Worm (Caenorhabditis elegans) whole organism, L1 larva: Measurements from ENCODE around the gene tmem-231.

ENCODE experiments used
- C04F5.9 ChIP-seq: sonication (generic microtip); optimal IDR thresholded peaks from 2 replicates; lab custom pipeline; 2016; ENCODE audit warnings: missing genetic modification characterization, missing compliant biosample characterization
- C34B4.2 ChIP-seq: sonication (generic microtip); optimal IDR thresholded peaks from 2 replicates; lab custom pipeline; 2017; ENCODE audit warnings: mild to moderate bottlenecking, missing genetic modification characterization, missing compliant biosample characterization
- F16B12.6 ChIP-seq: fragments of 150-350 bp; optimal IDR thresholded peaks from 2 replicates; lab custom pipeline; 2014; ENCODE audit warnings: missing biosample characterization, missing genetic modification characterization
- aha-1 ChIP-seq: fragments of 150-350 bp; optimal IDR thresholded peaks from 2 replicates; lab custom pipeline; 2014; ENCODE audit warnings: missing biosample characterization, missing genetic modification characterization
- alr-1 ChIP-seq: fragments of 200-800 bp; sonication (Bioruptor generic); optimal IDR thresholded peaks from 2 replicates; lab custom pipeline; 2018; ENCODE audit warnings: borderline replicate concordance, mild to moderate bottlenecking, missing genetic modification characterization, missing compliant biosample characterization
- aly-2 ChIP-seq: fragments of 150-350 bp; optimal IDR thresholded peaks from 2 replicates; lab custom pipeline; 2014; ENCODE audit warnings: missing biosample characterization, missing genetic modification characterization
- ama-1 ChIP-seq: fragments of 150-350 bp; optimal IDR thresholded peaks from 2 replicates; lab custom pipeline; 2014
- blmp-1 ChIP-seq: fragments of 150-350 bp; optimal IDR thresholded peaks from 2 replicates; lab custom pipeline; 2014; ENCODE audit warnings: missing biosample characterization, missing genetic modification characterization
- ceh-82 ChIP-seq, 3 experiments: fragments of 150-350 bp in 1 of 3; sonication (generic microtip) in 2 of 3; optimal IDR thresholded peaks; 2 replicates each; lab custom pipeline; 2014 to 2017; ENCODE audit warnings: missing biosample characterization in 3 of 3, missing genetic modification characterization in 3 of 3
- ceh-90 ChIP-seq: sonication (generic microtip); optimal IDR thresholded peaks from 2 replicates; lab custom pipeline; 2016; ENCODE audit warnings: missing genetic modification characterization, missing compliant biosample characterization
- ces-1 ChIP-seq: fragments of 150-350 bp; optimal IDR thresholded peaks from 2 replicates; lab custom pipeline; 2014; ENCODE audit warnings: missing biosample characterization, missing genetic modification reagents, missing genetic modification characterization
- dpl-1 ChIP-seq, 3 experiments: fragments of 150-350 bp in 2 of 3; sonication (generic microtip) in 1 of 3; optimal IDR thresholded peaks; 2 replicates each; lab custom pipeline; 2014 to 2017; ENCODE audit warnings: missing biosample characterization in 3 of 3, missing genetic modification characterization in 3 of 3, missing genetic modification reagents in 3 of 3
- efl-1 ChIP-seq, 4 experiments: fragments of 150-350 bp; optimal IDR thresholded peaks in 3 of 4; peaks in 1 of 4; 1 replicate in 1 of 4; 2 replicates in 3 of 4; lab custom pipeline; 2014; ENCODE audit warnings: missing biosample characterization in 2 of 4, missing genetic modification characterization in 2 of 4, missing genetic modification reagents in 2 of 4
- egl-27 ChIP-seq, 2 experiments: fragments of 150-350 bp in 1 of 2; sonication (generic microtip); optimal IDR thresholded peaks; 3 replicates each; lab custom pipeline; 2017 to 2018; ENCODE audit warnings: missing biosample characterization in 2 of 2, missing genetic modification characterization in 2 of 2, missing genetic modification reagents in 2 of 2
- elt-3 ChIP-seq, 6 experiments: fragments of 150-350 bp in 1 of 6; sonication (generic microtip); optimal IDR thresholded peaks; 2 replicates each; lab custom pipeline; 2017 to 2018; ENCODE audit warnings: missing biosample characterization in 6 of 6, missing genetic modification characterization in 6 of 6, inconsistent platforms in 1 of 6
- fkh-10 ChIP-seq: sonication (generic microtip); optimal IDR thresholded peaks from 2 replicates; lab custom pipeline; 2017; ENCODE audit warnings: missing biosample characterization, missing genetic modification reagents, missing genetic modification characterization
- fkh-4 ChIP-seq: sonication (generic microtip); optimal IDR thresholded peaks from 2 replicates; lab custom pipeline; 2016; ENCODE audit warnings: missing compliant biosample characterization, missing genetic modification characterization, borderline replicate concordance
- grh-1 ChIP-seq: fragments of 200-800 bp; sonication (Bioruptor generic); IDR thresholded peaks from 2 replicates; pipeline ENCODE4 v1.3.6; 2022; ENCODE audit warnings: missing genetic modification reagents, missing genetic modification characterization, missing compliant biosample characterization
- hpl-2 ChIP-seq: fragments of 150-350 bp; optimal IDR thresholded peaks from 2 replicates; lab custom pipeline; 2014; ENCODE audit warnings: missing biosample characterization, missing genetic modification reagents, missing genetic modification characterization
- irx-1 ChIP-seq: sonication (generic microtip); optimal IDR thresholded peaks from 2 replicates; lab custom pipeline; 2016; ENCODE audit warnings: missing genetic modification characterization, missing compliant biosample characterization
- isw-1 ChIP-seq: fragments of 200-800 bp; sonication (Bioruptor generic); IDR thresholded peaks from 2 replicates; pipeline ENCODE4 v1.3.6; 2022; ENCODE audit warnings: missing genetic modification characterization, missing compliant biosample characterization
- jun-1 ChIP-seq: fragments of 150-350 bp; optimal IDR thresholded peaks from 2 replicates; lab custom pipeline; 2014; ENCODE audit warnings: missing biosample characterization, missing genetic modification reagents, missing genetic modification characterization
- lin-14 ChIP-seq: fragments of 200-800 bp; sonication (Bioruptor generic); optimal IDR thresholded peaks from 2 replicates; lab custom pipeline; 2018; ENCODE audit warnings: mild to moderate bottlenecking, missing genetic modification characterization, moderate library complexity, missing compliant biosample characterization
- lin-35 ChIP-seq, 2 experiments: fragments of 150-350 bp; optimal IDR thresholded peaks; 2 replicates each; lab custom pipeline; 2014; ENCODE audit warnings: missing biosample characterization in 2 of 2, missing genetic modification characterization in 2 of 2, missing genetic modification reagents in 2 of 2
- lin-39 ChIP-seq: fragments of 150-350 bp; optimal IDR thresholded peaks from 2 replicates; lab custom pipeline; 2014; ENCODE audit warnings: missing biosample characterization, missing genetic modification reagents, missing genetic modification characterization
- lir-3 ChIP-seq: sonication (generic microtip); optimal IDR thresholded peaks from 2 replicates; lab custom pipeline; 2016; ENCODE audit warnings: mild to moderate bottlenecking, missing genetic modification characterization, moderate library complexity, missing compliant biosample characterization; ENCODE audit not compliant: poor library complexity
- lsy-2 ChIP-seq, 2 experiments: fragments of 150-350 bp; optimal IDR thresholded peaks; 2 replicates each; lab custom pipeline; 2014; ENCODE audit warnings: missing biosample characterization in 2 of 2, missing genetic modification characterization in 2 of 2
- mab-9 ChIP-seq: fragments of 200-800 bp; sonication (Bioruptor generic); IDR thresholded peaks from 2 replicates; pipeline ENCODE4 v1.3.6; 2022; ENCODE audit warnings: missing genetic modification reagents, missing genetic modification characterization, missing compliant biosample characterization
- mdl-1 ChIP-seq, 2 experiments: fragments of 150-350 bp; optimal IDR thresholded peaks; 2 replicates each; lab custom pipeline; 2014 to 2017; ENCODE audit warnings: missing biosample characterization in 2 of 2, missing genetic modification characterization in 2 of 2, inconsistent platforms in 1 of 2
- mep-1 ChIP-seq: fragments of 150-350 bp; optimal IDR thresholded peaks from 2 replicates; lab custom pipeline; 2014; ENCODE audit warnings: missing biosample characterization, missing genetic modification characterization
- nhr-11 ChIP-seq: fragments of 150-350 bp; optimal IDR thresholded peaks from 2 replicates; lab custom pipeline; 2014; ENCODE audit warnings: missing biosample characterization, missing genetic modification characterization
- nhr-19 ChIP-seq: fragments of 200-800 bp; sonication (Bioruptor generic); conservative IDR thresholded peaks from 2 replicates; pipeline ENCODE4 v1.3.6; 2022; ENCODE audit warnings: missing genetic modification characterization, missing compliant biosample characterization
- nhr-237 ChIP-seq: fragments of 150-350 bp; optimal IDR thresholded peaks from 2 replicates; lab custom pipeline; 2014; ENCODE audit warnings: missing biosample characterization, missing genetic modification characterization
- nhr-28 ChIP-seq: fragments of 150-350 bp; optimal IDR thresholded peaks from 2 replicates; lab custom pipeline; 2014; ENCODE audit warnings: missing biosample characterization, missing genetic modification characterization
- nhr-47 ChIP-seq: sonication (generic microtip); optimal IDR thresholded peaks from 2 replicates; lab custom pipeline; 2016; ENCODE audit warnings: mild to moderate bottlenecking, missing genetic modification characterization, moderate library complexity, missing compliant biosample characterization
- nhr-76 ChIP-seq: sonication (generic microtip); optimal IDR thresholded peaks from 2 replicates; lab custom pipeline; 2017; ENCODE audit warnings: missing biosample characterization, missing genetic modification characterization
- nhr-84 ChIP-seq: sonication (generic microtip); optimal IDR thresholded peaks from 2 replicates; lab custom pipeline; 2017; ENCODE audit warnings: missing biosample characterization, missing genetic modification characterization
- nhr-85 ChIP-seq: sonication (generic microtip); peaks from one replicate; lab custom pipeline; 2016; ENCODE audit warnings: missing genetic modification characterization, inconsistent platforms, missing compliant biosample characterization
- pag-3 ChIP-seq: sonication (generic microtip); optimal IDR thresholded peaks from 2 replicates; lab custom pipeline; 2017; ENCODE audit warnings: missing genetic modification characterization, mild to moderate bottlenecking, missing compliant biosample characterization, antibody characterized with exemption, borderline replicate concordance; ENCODE audit not compliant: insufficient read depth
- skn-1 ChIP-seq: fragments of 150-350 bp; optimal IDR thresholded peaks from 2 replicates; lab custom pipeline; 2014; ENCODE audit warnings: missing biosample characterization, missing genetic modification characterization
- sox-4 ChIP-seq: sonication (generic microtip); optimal IDR thresholded peaks from 2 replicates; lab custom pipeline; 2016; ENCODE audit warnings: missing genetic modification characterization, missing compliant biosample characterization
- sptf-1 ChIP-seq: fragments of 150-350 bp; optimal IDR thresholded peaks from 2 replicates; lab custom pipeline; 2014; ENCODE audit warnings: missing biosample characterization, missing genetic modification characterization
- sup-37 ChIP-seq: fragments of 200-800 bp; sonication (Bioruptor generic); optimal IDR thresholded peaks from 2 replicates; lab custom pipeline; 2018; ENCODE audit warnings: mild to moderate bottlenecking, missing genetic modification characterization, missing compliant biosample characterization
- swsn-7 ChIP-seq: sonication (generic microtip); optimal IDR thresholded peaks from 2 replicates; lab custom pipeline; 2016; ENCODE audit warnings: missing genetic modification characterization, missing compliant biosample characterization
- tbx-2 ChIP-seq: sonication (generic microtip); optimal IDR thresholded peaks from 2 replicates; lab custom pipeline; 2016; ENCODE audit warnings: missing genetic modification characterization, missing compliant biosample characterization
- tlp-1 ChIP-seq: fragments of 150-350 bp; optimal IDR thresholded peaks from 2 replicates; lab custom pipeline; 2014; ENCODE audit warnings: missing biosample characterization, missing genetic modification characterization
- zag-1 ChIP-seq: fragments of 150-350 bp; optimal IDR thresholded peaks from 2 replicates; lab custom pipeline; 2014; ENCODE audit warnings: missing biosample characterization, missing genetic modification characterization
- zip-4 ChIP-seq: fragments of 200-800 bp; sonication (Bioruptor generic); optimal IDR thresholded peaks from 2 replicates; lab custom pipeline; 2018; ENCODE audit warnings: mild to moderate bottlenecking, missing genetic modification characterization, moderate library complexity, missing compliant biosample characterization
- ztf-11 ChIP-seq, 2 experiments: sonication (generic microtip); optimal IDR thresholded peaks; 2 replicates each; lab custom pipeline; 2016 to 2017; ENCODE audit warnings: missing genetic modification characterization in 2 of 2, missing biosample characterization in 1 of 2, missing compliant biosample characterization in 1 of 2
- ztf-4 ChIP-seq: fragments of 150-350 bp; optimal IDR thresholded peaks from 2 replicates; lab custom pipeline; 2014; ENCODE audit warnings: missing biosample characterization, missing genetic modification characterization

Gene tmem-231

DNA sequence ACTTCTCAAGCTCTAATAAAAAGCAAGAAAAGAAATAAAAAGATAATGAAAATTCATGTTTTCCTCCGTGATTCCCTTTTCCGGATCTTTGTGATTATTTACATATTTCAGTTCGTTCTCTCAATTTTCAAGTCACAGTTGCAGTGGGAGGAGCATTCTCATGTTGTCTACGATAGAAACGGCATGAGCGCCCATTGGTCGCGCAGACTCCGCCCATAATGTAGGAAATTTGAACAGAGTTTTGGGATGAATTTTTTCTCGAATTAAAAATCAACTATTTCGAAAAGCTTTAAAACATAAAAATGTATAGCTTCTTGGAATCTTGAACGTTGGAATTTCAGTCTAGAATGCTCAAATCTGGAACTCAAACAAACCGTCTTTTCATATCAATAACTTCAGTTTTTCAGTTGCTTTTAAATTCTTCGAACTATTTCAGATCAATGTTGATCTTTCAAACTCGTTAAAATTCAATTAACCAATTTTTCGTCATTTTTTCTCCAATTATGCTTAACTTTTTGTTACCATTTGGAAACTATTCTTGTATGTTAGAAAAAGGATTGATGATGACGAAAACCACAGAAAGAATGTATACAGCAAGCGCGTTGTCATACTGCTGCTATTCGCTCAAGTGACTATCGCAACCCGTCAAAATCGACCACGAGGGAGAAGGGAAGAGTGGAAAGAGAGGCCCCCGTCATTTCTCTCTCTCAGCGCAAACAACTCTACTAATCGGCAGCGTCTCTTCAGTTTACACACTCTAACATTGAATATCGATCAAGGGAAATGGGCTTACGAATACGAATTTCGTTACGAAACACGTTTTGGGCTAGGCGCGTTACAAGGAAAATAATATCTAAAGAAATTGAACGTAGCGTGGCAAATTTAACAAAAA lies 5.2 kb downstream of the tmem-231 start (continued):
- TF ChIP-seq ceh-82 (tag; optimal IDR thresholded peaks at IDR 0.05; lab: Kevin White, UChicago) = peak; percentile 3 to 79 (median 48)
- TF ChIP-seq F16B12.6 (tag; lab: Kevin White, UChicago) = no peak
- TF ChIP-seq sox-4 (tag; lab: Kevin White, UChicago) = no peak
- TF ChIP-seq sptf-1 (tag; lab: Kevin White, UChicago) = no peak
- TF ChIP-seq nhr-11 (tag; lab: Kevin White, UChicago) = peak; percentile 26
- no peak for TF ChIP-seq tlp-1
- peak; percentile 70 for TF ChIP-seq swsn-7 (tag; lab: Kevin White, UChicago)
- peak; percentile 30 for TF ChIP-seq C04F5.9
- 0 out of 2 replicates have a peak, but pooled peaks have one; percentile 32 for TF ChIP-seq mab-9 (GFP tag; lab: Robert Waterston, UW)
- TF ChIP-seq nhr-84 = peak; percentile 48
- TF ChIP-seq hpl-2 (GFP tag; lab: Kevin White, UChicago) = peak; percentile 79
- TF ChIP-seq lsy-2 (tag; optimal IDR thresholded peaks at IDR 0.05; lab: Kevin White, UChicago) = peak; percentile 89 to 91
- TF ChIP-seq nhr-76 (tag; lab: Kevin White, UChicago) = no peak
- TF ChIP-seq fkh-4 = no peak
- peak; percentile 49 to 66 for TF ChIP-seq efl-1 (optimal IDR thresholded peaks at IDR 0.05; lab: Kevin White, UChicago)
- peak in 1 of 2 experiments; percentile 94 for TF ChIP-seq efl-1 (GFP tag; optimal IDR thresholded peaks at IDR 0.05 in 1 of 2; lab: Kevin White, UChicago)
- peak; percentile 58 for TF ChIP-seq zip-4
- TF ChIP-seq ces-1 (GFP tag; lab: Kevin White, UChicago) = no peak
- peak; percentile 92 for TF ChIP-seq lin-14 (GFP tag; lab: Kevin White, UChicago)
- peak; percentile 69 for TF ChIP-seq nhr-19 (GFP tag; lab: Robert Waterston, UW)
- peak; percentile 59 for TF ChIP-seq skn-1 (tag; lab: Kevin White, UChicago)
- TF ChIP-seq tbx-2 = peak; percentile 47
- TF ChIP-seq sup-37 (GFP tag; lab: Kevin White, UChicago) = no peak
- no peak for TF ChIP-seq nhr-237
- TF ChIP-seq C34B4.2 (tag; lab: Kevin White, UChicago) = peak; percentile 22
- peak; percentile 42 for TF ChIP-seq isw-1 (GFP tag; lab: Robert Waterston, UW)
- peak; percentile 88 for TF ChIP-seq nhr-85
- TF ChIP-seq elt-3 (tag; optimal IDR thresholded peaks at IDR 0.05; lab: Kevin White, UChicago) = peak in 5 of 6 experiments; percentile 41 to 61 (median 53)
- TF ChIP-seq mep-1 (tag; lab: Kevin White, UChicago) = peak; percentile 71
- no peak for TF ChIP-seq aha-1 (tag; lab: Kevin White, UChicago)
- no peak for TF ChIP-seq nhr-28 (tag; lab: Kevin White, UChicago)
- TF ChIP-seq egl-27 (tag; optimal IDR thresholded peaks at IDR 0.05; lab: Kevin White, UChicago) = peak in 1 of 2 experiments; percentile 68
- TF ChIP-seq irx-1 (tag; lab: Kevin White, UChicago) = peak; percentile 21
- TF ChIP-seq grh-1 (GFP tag; lab: Robert Waterston, UW) = peak; percentile 64
- TF ChIP-seq nhr-47 (tag; lab: Kevin White, UChicago) = peak; percentile 60
- no peak for TF ChIP-seq pag-3 (tag; lab: Kevin White, UChicago)
- peak; percentile 26 for TF ChIP-seq fkh-10 (GFP tag; lab: Kevin White, UChicago)
- TF ChIP-seq zag-1 = no peak
- no peak for TF ChIP-seq ztf-11 (tag; optimal IDR thresholded peaks at IDR 0.05; lab: Kevin White, UChicago)
- peak; percentile 88 for TF ChIP-seq ztf-4 (tag; lab: Kevin White, UChicago)
- peak; percentile 98 for TF ChIP-seq ama-1 (lab: Kevin White, UChicago)
- peak; percentile 46 for TF ChIP-seq lir-3 (tag; lab: Kevin White, UChicago)
- TF ChIP-seq dpl-1 (GFP tag; optimal IDR thresholded peaks at IDR 0.05; lab: Kevin White, UChicago) = peak; percentile 9 to 52 (median 21)
- TF ChIP-seq jun-1 = peak; percentile 59
- no peak for TF ChIP-seq lin-39 (tag; lab: Kevin White, UChicago)
- TF ChIP-seq blmp-1 = peak; percentile 82
- peak in 1 of 2 experiments; percentile 92 for TF ChIP-seq mdl-1 (tag; optimal IDR thresholded peaks at IDR 0.05; lab: Kevin White, UChicago)
- TF ChIP-seq alr-1 = no peak
- peak; percentile 53 to 65 for TF ChIP-seq lin-35 (GFP tag; optimal IDR thresholded peaks at IDR 0.05; lab: Kevin White, UChicago)
- TF ChIP-seq ceh-90 = peak; percentile 3
- TF ChIP-seq aly-2 (tag; lab: Kevin White, UChicago) = peak; percentile 72
